Fruit fly (Drosophila melanogaster): ENCODE results near the gene CG11555.

CG11555 gene

DNA sequence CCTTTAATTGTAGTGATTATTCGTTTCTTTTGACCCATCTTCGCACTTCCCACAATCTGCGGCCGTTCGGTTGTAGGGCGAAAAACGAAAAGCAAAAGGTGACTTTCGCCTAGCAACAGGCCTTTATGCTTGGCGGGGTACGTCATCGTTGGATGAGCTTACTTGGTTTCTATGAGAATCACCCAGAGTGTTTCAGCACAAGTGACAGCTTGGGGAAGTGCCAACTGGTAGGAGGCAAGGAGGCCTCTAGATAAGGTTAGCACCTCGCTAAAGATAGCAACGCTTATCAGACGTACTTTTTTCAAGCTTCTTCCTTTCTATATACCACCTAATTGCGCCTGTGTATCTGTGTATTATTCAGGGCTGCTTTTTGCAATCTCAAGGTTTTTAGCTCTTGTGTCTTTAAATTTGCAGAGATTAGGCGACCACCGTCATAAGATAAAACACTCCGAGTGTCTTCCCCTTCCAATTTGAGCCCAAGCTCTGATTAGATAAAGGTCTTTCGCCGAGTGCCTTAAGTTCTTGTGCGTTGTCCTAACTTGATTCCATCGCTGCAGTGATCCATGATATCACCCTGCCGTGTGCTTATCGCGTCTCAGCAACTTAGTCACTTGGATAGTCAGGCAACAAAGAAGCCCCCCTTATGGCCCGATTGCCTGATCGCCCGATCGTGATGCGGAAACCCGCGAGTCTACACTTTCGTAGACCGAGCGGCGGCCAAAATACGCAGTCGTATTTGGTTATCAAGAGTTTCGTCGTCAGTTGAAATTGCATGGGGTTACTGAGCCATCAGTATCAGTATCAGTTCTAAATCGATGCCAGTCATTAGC lies 27.5 kb downstream of the CG11555 start (continued):
- TF ChIP-seq CG8290 (GFP tag; optimal IDR thresholded peaks at IDR 0.05) (no peak), CG8290 (tag; optimal IDR thresholded peaks at IDR 0.05) (no peak), dpn (GFP tag; optimal IDR thresholded peaks at IDR 0.05) (no peak), CG18262 (tag; optimal IDR thresholded peaks at IDR 0.05) (no peak), crc (GFP tag; optimal IDR thresholded peaks at IDR 0.05) (no peak), unpg (GFP tag; optimal IDR thresholded peaks at IDR 0.05) (no peak), CG18476 (GFP tag; optimal IDR thresholded peaks at IDR 0.05) (no peak), CG12744 (GFP tag; optimal IDR thresholded peaks at IDR 0.05) (no peak), H15 (GFP tag; IDR thresholded peaks at IDR 0.05) (no peak), slou (GFP tag; optimal IDR thresholded peaks at IDR 0.05) (no peak), CG6854 (GFP tag; optimal IDR thresholded peaks at IDR 0.05) (no peak), ewg (GFP tag; optimal IDR thresholded peaks at IDR 0.05) (no peak), CG1832 (GFP tag; optimal IDR thresholded peaks at IDR 0.05) (no peak), CG3163 (GFP tag; optimal IDR thresholded peaks at IDR 0.05) (no peak), Mes4 (GFP tag; optimal IDR thresholded peaks at IDR 0.05) (no peak), Med (GFP tag) (peak; percentile 71), slbo (GFP tag; IDR thresholded peaks at IDR 0.05) (peak; percentile 18; the same call in 1 of the 2 replicates), grn (GFP tag; optimal IDR thresholded peaks at IDR 0.05) (peak; percentile 93), CG10543 (GFP tag; optimal IDR thresholded peaks at IDR 0.05) (no peak), gsb (GFP tag; IDR thresholded peaks at IDR 0.05) (no peak), CG9437 (GFP tag; optimal IDR thresholded peaks at IDR 0.05) (no peak), run (tag; optimal IDR thresholded peaks at IDR 0.05) (no peak), MTF-1 (GFP tag; optimal IDR thresholded peaks at IDR 0.05; ENCODE audit: borderline replicate concordance) (no peak), NfI (GFP tag; optimal IDR thresholded peaks at IDR 0.05) (no peak), ken (GFP tag; IDR thresholded peaks at IDR 0.05) (0 out of 3 replicates have a peak, but pooled peaks have one; percentile 7), slp2 (GFP tag; optimal IDR thresholded peaks at IDR 0.05) (no peak), CG31224 (GFP tag; IDR thresholded peaks at IDR 0.05) (no peak), Six4 (GFP tag; optimal IDR thresholded peaks at IDR 0.05) (no peak)

DNA sequence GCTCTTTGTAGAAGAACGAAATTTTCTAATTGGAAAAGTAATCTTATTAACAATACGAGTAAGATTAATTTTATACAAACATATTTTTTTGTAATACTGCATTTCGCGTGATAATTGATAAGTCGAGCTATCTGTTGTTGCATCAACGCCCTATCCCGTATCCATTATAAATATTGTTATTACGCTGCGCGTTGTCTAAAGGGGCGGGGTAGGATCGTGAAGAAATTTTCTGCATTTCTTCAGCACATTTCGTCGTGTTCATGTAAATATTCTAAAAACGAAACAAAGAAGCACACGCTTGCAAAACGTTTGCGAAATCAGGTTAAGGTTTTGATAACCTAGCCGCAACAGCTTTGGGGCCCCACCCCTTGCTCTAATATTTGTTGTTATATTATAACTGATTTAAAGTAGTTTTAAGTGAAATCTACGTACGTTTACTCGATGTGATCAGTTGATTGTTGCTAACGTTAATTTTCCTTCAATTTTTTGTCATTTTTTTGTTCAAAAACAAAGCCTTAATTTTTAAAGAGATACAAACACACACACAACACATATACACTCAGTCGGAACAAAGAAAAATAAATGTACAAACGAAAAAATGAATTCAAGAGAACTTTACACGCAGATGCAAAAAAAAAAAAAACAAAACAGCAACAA lies 29.8 kb downstream of the CG11555 start:
- no peak for TF ChIP-seq dmrt11E (tag; optimal IDR thresholded peaks at IDR 0.05)
- TF ChIP-seq br (optimal IDR thresholded peaks at IDR 0.05) = no peak
- no peak for TF ChIP-seq dpn (GFP tag; optimal IDR thresholded peaks at IDR 0.05)
- TF ChIP-seq CG18599 (GFP tag; optimal IDR thresholded peaks at IDR 0.05) = no peak
- TF ChIP-seq mirr (GFP tag; optimal IDR thresholded peaks at IDR 0.05) = no peak
- TF ChIP-seq gro (GFP tag; optimal IDR thresholded peaks at IDR 0.05) = no peak
- no peak for TF ChIP-seq Ada2b (GFP tag; IDR thresholded peaks at IDR 0.05)
- TF ChIP-seq onecut (GFP tag; IDR thresholded peaks at IDR 0.05) = no peak
- no peak for TF ChIP-seq fu2 (GFP tag; optimal IDR thresholded peaks at IDR 0.05)
- TF ChIP-seq CG6765 (GFP tag; optimal IDR thresholded peaks at IDR 0.05) = no peak

DNA sequence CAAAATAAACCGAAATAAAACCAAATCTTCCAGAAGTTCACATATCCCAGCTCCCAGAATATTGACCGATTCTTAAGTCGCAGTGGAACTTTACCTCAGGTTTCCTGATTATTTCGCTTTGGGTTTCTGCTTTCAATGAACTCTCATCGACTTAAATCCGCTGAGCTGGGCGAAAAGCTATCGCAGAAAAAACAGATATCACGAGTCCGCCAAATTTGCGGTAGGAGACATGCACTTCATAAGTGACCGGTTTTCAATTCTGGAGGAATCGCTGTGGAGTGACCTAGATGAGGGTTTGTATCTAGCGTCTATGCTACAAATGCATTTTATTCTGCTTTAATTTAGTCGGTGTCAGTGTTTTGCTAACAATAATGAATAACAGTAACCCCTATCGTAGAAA lies 31.6 kb downstream of the CG11555 start:
- TF ChIP-seq gcm (GFP tag; optimal IDR thresholded peaks at IDR 0.05) (no peak), Lpt (GFP tag; optimal IDR thresholded peaks at IDR 0.05) (no peak), Dip2 (GFP tag; IDR thresholded peaks at IDR 0.05) (no peak), CG12942 (GFP tag; optimal IDR thresholded peaks at IDR 0.05) (no peak), bigmax (GFP tag; optimal IDR thresholded peaks at IDR 0.05) (peak; percentile 10), eve (GFP tag; optimal IDR thresholded peaks at IDR 0.05) (peak in 1 of 2 experiments; percentile 68), zen2 (GFP tag; IDR thresholded peaks at IDR 0.05; ENCODE audit: partially characterized antibody) (no peak)
